Worm (Caenorhabditis elegans): ENCODE measurements around the gene Y43F4B.10.

Y43F4B.10 gene

ce11 chrIII:13277881-13278500 lies 35.9 kb upstream of the Y43F4B.10 start (continued):
- TF ChIP-seq lin-13 (GFP tag; optimal IDR thresholded peaks at IDR 0.05): no peak
- TF ChIP-seq ztf-4 (tag; optimal IDR thresholded peaks at IDR 0.05): no peak
- TF ChIP-seq Y116A8C.19 (tag; optimal IDR thresholded peaks at IDR 0.05; ENCODE audit: borderline replicate concordance): no peak
- no peak for TF ChIP-seq lin-15B (tag; optimal IDR thresholded peaks at IDR 0.05)

ce11 chrIII:13285421-13285820 lies 28.4 kb upstream of the Y43F4B.10 start, which contains the start of gene F56A8.8:
F56A8.8 (plus strand) TSS chrIII:13285721.
- TF ChIP-seq mep-1 (tag; optimal IDR thresholded peaks at IDR 0.05) (no peak), grh-1 (GFP tag; IDR thresholded peaks at IDR 0.05) (0 out of 2 replicates have a peak, but pooled peaks have one; percentile 17), efl-1 (optimal IDR thresholded peaks at IDR 0.05) (no peak), efl-1 (GFP tag; optimal IDR thresholded peaks at IDR 0.05 in 1 of 2) (peak in 1 of 2 experiments; percentile 16)

- TF ChIP-seq nhr-47 (tag; optimal IDR thresholded peaks at IDR 0.05) (peak; percentile 14), nhr-71 (tag; optimal IDR thresholded peaks at IDR 0.05) (peak; percentile 44), dpl-1 (GFP tag; optimal IDR thresholded peaks at IDR 0.05) (peak in 1 of 3 experiments; percentile 31), efl-1 (optimal IDR thresholded peaks at IDR 0.05) (peak in 1 of 2 experiments; percentile 23), efl-1 (GFP tag; optimal IDR thresholded peaks at IDR 0.05 in 1 of 2) (peak in 1 of 2 experiments; percentile 63), ceh-88 (GFP tag; IDR thresholded peaks at IDR 0.05) (0 out of 2 replicates have a peak, but pooled peaks have one; percentile 34), nhr-19 (GFP tag; conservative IDR thresholded peaks at IDR 0.05) (peak; percentile 36), nhr-85 (tag) (peak; percentile 38), lsy-2 (tag; optimal IDR thresholded peaks at IDR 0.05) (peak in 1 of 2 experiments; percentile 23), lin-14 (GFP tag; optimal IDR thresholded peaks at IDR 0.05) (peak; percentile 26), snu-23 (GFP tag; optimal IDR thresholded peaks at IDR 0.05) (peak; percentile 9), dsc-1 (tag; optimal IDR thresholded peaks at IDR 0.05) (peak; percentile 4)
These were observed 20.8 kb upstream of the Y43F4B.10 start, which contains the start of gene set-25 for ce11 chrIII:13292971-13293514. set-25 (minus strand) TSS chrIII:13293090.

ce11 chrIII:13296289-13296874 lies 17.5 kb upstream of the Y43F4B.10 start, which contains the start of gene npp-18:
npp-18 (plus strand) TSS chrIII:13296853.
- TF ChIP-seq nhr-71 (tag; optimal IDR thresholded peaks at IDR 0.05): peak; percentile 81
- peak in 1 of 6 experiments; percentile 29 for TF ChIP-seq elt-3 (tag; optimal IDR thresholded peaks at IDR 0.05)
- peak; percentile 73 for TF ChIP-seq xbp-1 (tag; optimal IDR thresholded peaks at IDR 0.05)
- TF ChIP-seq irx-1 (tag; optimal IDR thresholded peaks at IDR 0.05): peak; percentile 72
- TF ChIP-seq ceh-88 (GFP tag; IDR thresholded peaks at IDR 0.05): peak; percentile 81
- peak; percentile 84 for TF ChIP-seq nhr-47 (tag; optimal IDR thresholded peaks at IDR 0.05)
- peak; percentile 84 for TF ChIP-seq nhr-19 (GFP tag; conservative IDR thresholded peaks at IDR 0.05)
- TF ChIP-seq F16B12.6 (tag; optimal IDR thresholded peaks at IDR 0.05): peak; percentile 22
- TF ChIP-seq unc-130 (tag; optimal IDR thresholded peaks at IDR 0.05): peak; percentile 70
- 0 out of 2 replicates have a peak, but pooled peaks have one; percentile 55 for TF ChIP-seq mab-9 (GFP tag; IDR thresholded peaks at IDR 0.05)
- peak; percentile 52 for TF ChIP-seq skn-1 (tag; optimal IDR thresholded peaks at IDR 0.05)
- TF ChIP-seq ztf-11 (tag; optimal IDR thresholded peaks at IDR 0.05): peak in 1 of 2 experiments; percentile 34
- TF ChIP-seq tbx-2 (tag; optimal IDR thresholded peaks at IDR 0.05): peak; percentile 69
- TF ChIP-seq rnt-1 (tag; optimal IDR thresholded peaks at IDR 0.05): peak; percentile 77
- peak; percentile 82 for TF ChIP-seq snu-23 (GFP tag; optimal IDR thresholded peaks at IDR 0.05)
- TF ChIP-seq fkh-8 (tag; optimal IDR thresholded peaks at IDR 0.05): peak; percentile 53
- TF ChIP-seq snpc-4 (tag; optimal IDR thresholded peaks at IDR 0.05): peak; percentile 38
- peak; percentile 26 for TF ChIP-seq ztf-4 (tag; optimal IDR thresholded peaks at IDR 0.05)
- peak; percentile 33 for TF ChIP-seq blmp-1 (tag; optimal IDR thresholded peaks at IDR 0.05)
- peak; percentile 63 for TF ChIP-seq unc-86 (tag; optimal IDR thresholded peaks at IDR 0.05)
- peak; percentile 70 for TF ChIP-seq dsc-1 (tag; optimal IDR thresholded peaks at IDR 0.05)
- TF ChIP-seq grh-1 (GFP tag; IDR thresholded peaks at IDR 0.05): peak; percentile 73
- TF ChIP-seq nhr-237 (tag; optimal IDR thresholded peaks at IDR 0.05): peak; percentile 28
- peak; percentile 80 for TF ChIP-seq lin-15B (tag; optimal IDR thresholded peaks at IDR 0.05)
- peak; percentile 77 to 89 (median 85) for TF ChIP-seq dpl-1 (GFP tag; optimal IDR thresholded peaks at IDR 0.05)
- TF ChIP-seq mdl-1 (tag; optimal IDR thresholded peaks at IDR 0.05): peak in 1 of 2 experiments; percentile 28
- peak; percentile 68 for TF ChIP-seq nhr-20 (tag; optimal IDR thresholded peaks at IDR 0.05)
- TF ChIP-seq mep-1 (tag; optimal IDR thresholded peaks at IDR 0.05): peak; percentile 72
- peak; percentile 32 for TF ChIP-seq zip-4 (GFP tag; optimal IDR thresholded peaks at IDR 0.05)
- TF ChIP-seq unc-98 (GFP tag; IDR thresholded peaks at IDR 0.05): peak; percentile 41; the same call in 1 of the 2 replicates
- TF ChIP-seq sox-4 (tag; optimal IDR thresholded peaks at IDR 0.05): peak; percentile 53
- peak; percentile 52 to 78 (median 67) for TF ChIP-seq ceh-82 (tag; optimal IDR thresholded peaks at IDR 0.05)
- TF ChIP-seq efl-3 (GFP tag; optimal IDR thresholded peaks at IDR 0.05): peak; percentile 5
- peak; percentile 23 for TF ChIP-seq fos-1 (tag; optimal IDR thresholded peaks at IDR 0.05)
- TF ChIP-seq efl-1 (optimal IDR thresholded peaks at IDR 0.05): peak; percentile 74 to 87
- peak; percentile 87 to 98 for TF ChIP-seq efl-1 (GFP tag; optimal IDR thresholded peaks at IDR 0.05 in 1 of 2)
